Worm (Caenorhabditis elegans) whole organism, early embryonic: ENCODE results near the gene Y22D7AL.3.

Source experiments
- B0310.2 ChIP-seq: sonication (generic microtip); optimal IDR thresholded peaks from 2 replicates; lab custom pipeline; 2016; ENCODE audit warnings: mild to moderate bottlenecking, missing genetic modification characterization, missing compliant biosample characterization
- F13C5.2 ChIP-seq: sonication (generic microtip); optimal IDR thresholded peaks from 2 replicates; lab custom pipeline; 2017; ENCODE audit warnings: mild to moderate bottlenecking, missing genetic modification characterization, inconsistent platforms, missing compliant biosample characterization
- ama-1 ChIP-seq: fragments of 150-350 bp; optimal IDR thresholded peaks from 2 replicates; lab custom pipeline; 2014
- flt-1 ChIP-seq: fragments of 200-800 bp; sonication (Bioruptor generic); IDR thresholded peaks from 2 replicates; pipeline ENCODE4 v1.3.6; 2022; ENCODE audit warnings: missing genetic modification characterization, missing compliant biosample characterization
- hmbx-1 ChIP-seq: sonication (generic microtip); optimal IDR thresholded peaks from 2 replicates; lab custom pipeline; 2016; ENCODE audit warnings: mild to moderate bottlenecking, missing genetic modification characterization, missing compliant biosample characterization
- hnd-1 ChIP-seq: sonication (generic microtip); optimal IDR thresholded peaks from 2 replicates; lab custom pipeline; 2016; ENCODE audit warnings: missing genetic modification characterization, missing compliant biosample characterization
- pes-1 ChIP-seq: fragments of 200-800 bp; sonication (Bioruptor generic); IDR thresholded peaks from 2 replicates; pipeline ENCODE4 v1.3.6; 2022; ENCODE audit warnings: missing genetic modification reagents, missing genetic modification characterization, missing compliant biosample characterization
- tbx-11 ChIP-seq: fragments of 200-800 bp; sonication (Bioruptor generic); IDR thresholded peaks from 2 replicates; pipeline ENCODE4 v1.3.6; 2022; ENCODE audit warnings: missing genetic modification characterization, missing compliant biosample characterization
- tbx-37 ChIP-seq: fragments of 200-800 bp; sonication (Bioruptor generic); conservative IDR thresholded peaks from 2 replicates; pipeline ENCODE4 v1.3.6; 2022; ENCODE audit warnings: missing genetic modification reagents, missing genetic modification characterization, missing compliant biosample characterization

ce11 chrIII:1618312-1618711, 23.0 kb upstream of the Y22D7AL.3 start:
- TF ChIP-seq flt-1 (GFP tag; lab: Robert Waterston, UW) (no peak), ama-1 (no peak), hnd-1 (no peak), hmbx-1 (tag; lab: Kevin White, UChicago) (no peak), tbx-37 (GFP tag; lab: Robert Waterston, UW) (no peak), B0310.2 (tag; lab: Kevin White, UChicago) (no peak), tbx-11 (GFP tag; lab: Robert Waterston, UW) (no peak), pes-1 (no peak), F13C5.2 (tag; lab: Kevin White, UChicago) (no peak)
